Worm (Caenorhabditis elegans): ENCODE data around the gene K11D12.7.

- TF ChIP-seq nhr-77 (tag; optimal IDR thresholded peaks at IDR 0.05) (no peak), spr-3 (GFP tag; optimal IDR thresholded peaks at IDR 0.05) (no peak), lin-13 (GFP tag; optimal IDR thresholded peaks at IDR 0.05) (no peak), unc-130 (GFP tag; optimal IDR thresholded peaks at IDR 0.05) (no peak)
Measured at ce11 chrV:5046558-5046957, 10.3 kb upstream of the K11D12.7 start.
